Fruit fly (Drosophila melanogaster) ovary, adult (tissue): Measurements from ENCODE around the gene Sfp24Bb.

Source experiments
- CG17801 ChIP-seq: fragments of 200-800 bp; optimal IDR thresholded peaks from 2 replicates; lab custom pipeline; 2019; ENCODE audit warnings: missing biosample characterization, mild to moderate bottlenecking, missing genetic modification characterization, moderate library complexity; ENCODE audit not compliant: partially characterized antibody

The Sfp24Bb gene

DNA sequence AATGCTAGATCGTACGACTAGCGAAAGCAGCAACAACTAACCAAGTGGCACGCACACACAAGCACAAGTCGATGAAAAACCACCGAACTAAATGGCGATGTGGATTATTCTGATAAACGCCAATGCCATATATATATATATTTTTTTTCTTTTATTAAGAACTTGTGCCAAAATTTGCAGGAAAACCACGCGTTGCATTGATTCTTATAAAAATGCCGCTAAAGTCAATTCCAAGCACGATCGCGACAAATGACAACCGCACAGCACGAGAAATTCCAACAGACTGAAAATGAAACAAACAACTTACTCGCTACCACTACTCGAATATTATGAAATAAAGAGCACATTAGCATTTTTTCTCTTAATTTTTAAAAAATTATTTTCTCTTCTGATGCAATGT lies 12.9 kb downstream of the Sfp24Bb start, which contains the start of gene for:
for (minus strand) TSS at position 287 of the 400 bp plus-strand sequence.
- TF ChIP-seq CG17801 (GFP tag; lab: Kevin White, UChicago): no peak

DNA sequence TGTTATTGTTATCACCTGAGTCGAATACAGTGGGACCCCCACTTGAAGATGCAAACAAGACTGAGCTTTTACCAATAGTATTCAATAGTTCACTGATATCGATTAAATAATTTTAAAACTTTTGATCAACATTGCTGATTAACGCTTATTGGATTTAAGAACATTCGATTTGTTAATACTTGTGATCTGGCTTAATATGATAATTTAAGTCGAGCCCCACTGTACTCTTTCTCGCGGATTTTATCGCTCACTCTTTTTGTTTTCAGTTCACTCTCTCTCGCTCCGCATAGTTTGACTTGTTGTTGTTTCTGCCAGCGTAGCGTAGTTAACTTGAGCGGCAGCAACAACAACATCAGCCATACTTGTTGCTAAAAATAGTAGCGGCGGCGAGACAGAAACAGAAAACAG lies 13.9 kb downstream of the Sfp24Bb start:
- TF ChIP-seq CG17801 (GFP tag; lab: Kevin White, UChicago): peak; percentile 98

DNA sequence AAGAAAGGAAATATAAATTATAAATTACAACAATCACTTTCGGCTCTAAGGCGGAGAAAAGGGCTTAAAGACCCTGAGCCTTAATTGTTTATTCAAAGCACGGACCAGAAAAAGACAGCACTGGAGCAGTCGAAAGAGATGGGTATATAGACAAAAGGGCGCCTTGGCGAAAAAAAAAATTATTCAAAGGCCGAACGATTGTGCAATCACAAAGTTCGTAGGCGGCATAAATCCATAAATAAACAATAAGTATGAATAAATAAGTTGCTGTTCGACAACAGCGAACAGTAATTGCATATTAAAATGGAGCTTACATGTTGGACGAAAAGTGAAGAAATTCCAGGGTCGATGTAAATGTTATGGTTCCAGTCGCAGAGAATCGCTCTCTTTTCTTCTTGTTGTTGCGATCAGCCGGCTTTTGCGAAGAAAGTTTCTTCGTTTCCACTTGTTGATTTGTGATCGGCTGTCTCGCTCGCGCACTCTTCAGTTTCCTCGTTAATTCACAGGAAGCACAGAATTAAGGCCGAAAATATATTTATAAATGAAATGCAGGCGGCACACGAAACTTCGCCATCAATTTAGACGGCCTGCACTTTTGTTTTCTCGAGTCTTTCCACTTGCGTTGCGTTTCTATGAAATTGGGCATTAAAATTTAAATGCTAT lies 14.5 kb downstream of the Sfp24Bb start:
- TF ChIP-seq CG17801 (GFP tag; lab: Kevin White, UChicago): no peak

- no peak for TF ChIP-seq CG17801 (GFP tag; lab: Kevin White, UChicago)
Measured at dm6 chr2L:3648173-3648972, 21.2 kb downstream of the Sfp24Bb start.

- peak; percentile 14 for TF ChIP-seq CG17801 (GFP tag; lab: Kevin White, UChicago)
Measured at dm6 chr2L:3647521-3648172, 21.9 kb downstream of the Sfp24Bb start.

DNA sequence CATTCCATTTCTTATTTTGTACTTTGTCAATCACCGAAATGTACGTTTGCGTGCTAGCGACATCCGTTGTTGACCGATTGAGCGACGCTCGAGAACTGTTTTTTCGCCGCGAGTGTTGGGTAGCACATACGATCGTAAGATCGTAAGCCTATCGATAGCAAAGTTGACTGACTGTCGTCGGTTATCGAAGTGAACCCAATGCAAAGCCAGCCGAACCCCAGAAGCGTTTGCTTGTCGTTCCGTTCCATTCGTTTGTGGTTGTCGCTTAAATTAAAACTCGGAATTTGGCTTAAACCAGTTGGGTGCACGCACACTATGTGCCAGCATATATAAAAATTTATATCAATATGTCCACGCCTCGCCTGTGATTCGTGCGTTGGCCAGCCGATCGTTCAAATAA lies 23.5 kb downstream of the Sfp24Bb start:
- no peak for TF ChIP-seq CG17801 (GFP tag; lab: Kevin White, UChicago)

DNA sequence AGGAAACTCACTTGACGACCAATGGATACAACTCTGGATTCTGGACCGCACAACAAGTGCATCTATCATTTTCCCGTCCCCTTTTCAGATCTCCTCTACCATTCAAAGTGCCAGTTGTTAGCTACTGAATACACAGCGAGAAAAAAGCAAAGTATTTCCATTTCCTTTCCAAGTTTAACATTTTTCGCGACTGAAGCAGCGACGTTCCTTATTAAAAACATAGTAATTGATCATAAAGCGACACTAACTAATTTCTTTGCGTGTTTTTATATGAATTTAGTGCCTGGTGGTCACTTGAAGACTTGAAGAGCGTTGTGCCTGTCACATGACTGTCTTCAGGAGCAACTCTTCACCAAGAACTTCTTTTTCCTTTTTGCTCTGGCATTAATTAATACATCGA lies 24.2 kb downstream of the Sfp24Bb start:
- TF ChIP-seq CG17801 (GFP tag; lab: Kevin White, UChicago): no peak

DNA sequence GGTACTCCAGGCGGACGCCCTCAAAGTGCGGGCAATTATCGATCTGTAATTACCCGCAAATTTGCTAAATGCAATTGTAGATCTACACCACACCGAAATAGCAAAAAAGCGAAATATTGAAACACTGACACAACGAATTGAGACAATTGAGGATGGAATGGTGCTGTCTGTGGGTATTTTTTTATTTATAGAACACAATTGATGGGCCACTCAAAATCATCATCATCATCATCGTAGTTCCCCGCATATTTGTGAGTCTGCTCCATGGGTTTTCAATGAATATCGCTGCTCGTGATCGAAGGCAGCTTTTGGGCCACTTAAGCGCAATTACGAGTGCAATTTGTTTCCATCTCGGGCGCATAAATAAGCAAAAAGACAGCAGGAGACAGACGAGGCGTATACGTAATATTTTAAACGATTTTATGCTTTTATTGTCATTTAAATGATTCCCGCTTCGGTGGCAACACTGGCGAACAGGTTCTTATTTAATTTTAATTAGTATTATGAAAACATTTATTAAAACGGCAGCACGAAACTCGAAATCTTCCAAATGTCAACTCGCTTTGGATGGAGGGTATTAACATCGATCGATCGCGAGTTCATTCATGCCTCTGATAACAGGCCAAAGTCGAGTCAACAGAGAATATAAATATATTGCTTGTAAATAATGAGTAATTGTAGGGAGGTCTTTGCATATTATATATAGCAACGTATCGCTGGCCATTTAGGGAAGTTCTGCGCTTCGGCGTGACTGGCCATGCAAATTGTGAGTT lies 27.2 kb downstream of the Sfp24Bb start:
- TF ChIP-seq CG17801 (GFP tag; lab: Kevin White, UChicago): no peak

- TF ChIP-seq CG17801 (GFP tag; lab: Kevin White, UChicago): no peak
Measured at dm6 chr2L:3640952-3641351, 28.6 kb downstream of the Sfp24Bb start.

DNA sequence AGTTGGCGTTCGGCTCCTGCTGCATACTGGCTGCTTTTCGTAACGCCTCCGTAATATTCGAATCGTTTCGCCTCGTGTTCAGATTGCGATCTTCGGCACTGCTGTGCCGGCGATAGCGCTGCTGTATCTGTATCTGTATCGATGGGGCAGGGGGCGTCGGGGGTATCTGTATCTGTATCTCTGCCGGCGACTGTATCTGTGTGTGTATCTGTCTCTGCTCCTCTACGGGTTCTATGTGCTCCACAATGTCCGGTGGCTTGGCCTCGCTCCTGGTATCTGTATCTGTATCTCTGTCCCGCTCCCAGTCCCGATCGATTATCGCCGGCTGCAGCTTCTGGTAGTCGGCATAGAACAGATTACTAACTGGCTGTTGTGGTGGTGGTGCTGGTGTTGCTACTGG lies 29.7 kb downstream of the Sfp24Bb start:
- TF ChIP-seq CG17801 (GFP tag; lab: Kevin White, UChicago): no peak

DNA sequence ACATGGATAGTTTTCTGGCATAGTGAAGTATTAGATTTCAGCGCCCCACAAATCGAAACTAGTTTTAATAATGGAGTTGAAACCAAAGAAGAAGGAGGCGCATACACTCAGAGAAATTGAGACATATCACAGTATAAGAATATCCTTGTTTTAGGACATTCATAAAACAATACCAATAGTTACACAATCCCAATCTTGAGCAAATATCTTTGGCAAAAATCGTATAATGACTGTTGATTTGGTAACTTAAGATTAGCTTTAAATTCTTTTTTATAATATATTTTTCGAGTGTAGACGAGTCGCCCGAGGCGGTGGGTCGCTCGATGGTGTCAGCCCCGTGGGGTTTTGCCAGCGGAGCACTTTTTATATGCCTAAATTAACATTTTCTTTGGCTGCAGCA lies 34.1 kb downstream of the Sfp24Bb start:
- TF ChIP-seq CG17801 (GFP tag; lab: Kevin White, UChicago): no peak

- TF ChIP-seq CG17801 (GFP tag; lab: Kevin White, UChicago): no peak
Measured at dm6 chr2L:3633871-3634270, 35.7 kb downstream of the Sfp24Bb start.

DNA sequence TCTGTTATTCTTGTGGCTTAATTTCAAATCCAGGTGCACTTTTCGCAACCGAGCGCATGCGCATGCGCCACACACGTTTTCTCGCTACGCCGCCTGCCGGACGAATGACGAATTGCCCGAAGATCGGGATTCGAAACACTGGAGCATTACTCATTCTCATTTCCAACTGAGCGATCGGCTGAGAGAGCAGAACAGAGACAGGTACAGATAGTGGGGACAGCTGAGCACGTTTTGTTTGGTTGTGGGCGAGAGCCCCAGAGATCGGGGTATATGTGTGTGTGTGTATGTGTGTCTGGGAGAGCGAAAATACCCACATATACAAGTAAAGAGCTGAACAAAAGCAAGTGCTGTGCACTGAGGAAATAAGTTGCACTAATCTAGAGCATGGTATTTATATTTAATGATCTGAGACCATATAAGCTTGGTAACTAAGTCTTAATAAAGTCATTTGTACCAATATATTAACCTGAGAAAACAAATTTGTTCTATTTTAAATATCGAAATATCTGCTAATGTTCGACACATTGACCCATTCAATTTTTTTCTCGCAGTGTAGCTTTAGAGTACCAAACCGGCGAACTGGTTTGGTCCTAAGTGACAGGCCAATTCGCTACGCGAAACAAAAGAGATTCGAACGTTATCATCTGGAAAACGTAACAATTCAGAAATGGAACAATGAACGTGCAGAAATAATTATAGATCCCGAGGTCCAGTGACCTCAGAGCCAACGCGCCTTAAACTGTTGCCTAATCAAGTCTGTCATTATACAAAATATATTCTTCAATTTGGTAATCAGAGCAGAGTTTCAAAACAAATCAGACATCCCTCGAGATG lies 37.3 kb downstream of the Sfp24Bb start:
- TF ChIP-seq CG17801 (GFP tag; lab: Kevin White, UChicago): peak; percentile 92
